Fruit fly (Drosophila melanogaster): ENCODE data around the gene Ubr3.

The Ubr3 gene

dm6 chrX:7909482-7909881 is 26.2 kb upstream of the Ubr3 start (continued):
- TF ChIP-seq CG6854 (GFP tag; optimal IDR thresholded peaks at IDR 0.05), result no peak
- TF ChIP-seq CG7745 (tag; optimal IDR thresholded peaks at IDR 0.05), result no peak
- TF ChIP-seq toy (GFP tag; IDR thresholded peaks at IDR 0.05), result no peak
- TF ChIP-seq Xbp1 (GFP tag; optimal IDR thresholded peaks at IDR 0.05), result peak; percentile 9
- no peak for TF ChIP-seq sqz (GFP tag; optimal IDR thresholded peaks at IDR 0.05)
- TF ChIP-seq kay (GFP tag; optimal IDR thresholded peaks at IDR 0.05), result no peak
- no peak for TF ChIP-seq Ets97D (GFP tag; optimal IDR thresholded peaks at IDR 0.05)
- no peak for TF ChIP-seq CG17612 (GFP tag; IDR thresholded peaks at IDR 0.05)
- no peak for TF ChIP-seq ewg (GFP tag; optimal IDR thresholded peaks at IDR 0.05)
- TF ChIP-seq CG4404 (GFP tag; IDR thresholded peaks at IDR 0.05), result no peak
- 0 out of 2 replicates have a peak, but pooled peaks have one; percentile 23 for TF ChIP-seq sob (GFP tag; IDR thresholded peaks at IDR 0.05)
- no peak for TF ChIP-seq Opbp (GFP tag; IDR thresholded peaks at IDR 0.05; ENCODE audit: partially characterized antibody)
- TF ChIP-seq CG3163 (GFP tag; optimal IDR thresholded peaks at IDR 0.05), result no peak
- peak; percentile 51; the same call in 1 of the 2 replicates for TF ChIP-seq Ada2b (GFP tag; IDR thresholded peaks at IDR 0.05)
- peak; percentile 30 for TF ChIP-seq phol (tag; optimal IDR thresholded peaks at IDR 0.05)
- no peak for TF ChIP-seq CG18476 (GFP tag; optimal IDR thresholded peaks at IDR 0.05)
- TF ChIP-seq CG3065 (GFP tag; optimal IDR thresholded peaks at IDR 0.05), result no peak
- TF ChIP-seq Neu2 (GFP tag; optimal IDR thresholded peaks at IDR 0.05; ENCODE audit: borderline replicate concordance), result no peak
- peak; percentile 34; the same call in 1 of the 2 replicates for TF ChIP-seq E2f1 (GFP tag; IDR thresholded peaks at IDR 0.05)
- TF ChIP-seq br (optimal IDR thresholded peaks at IDR 0.05), result no peak
- peak; percentile 51; the same call in 1 of the 2 replicates for TF ChIP-seq CG32532 (GFP tag; IDR thresholded peaks at IDR 0.05)
- peak; percentile 57 for TF ChIP-seq slbo (GFP tag; IDR thresholded peaks at IDR 0.05)
- no peak for TF ChIP-seq pho (GFP tag; optimal IDR thresholded peaks at IDR 0.05)
- TF ChIP-seq CG1647 (GFP tag; optimal IDR thresholded peaks at IDR 0.05), result no peak
- peak in 1 of 2 experiments; percentile 3 for TF ChIP-seq Hr78 (GFP tag; optimal IDR thresholded peaks at IDR 0.05)
- peak; percentile 17; the same call in 1 of the 2 replicates for TF ChIP-seq sisA (GFP tag; IDR thresholded peaks at IDR 0.05)
- 0 out of 2 replicates have a peak, but pooled peaks have one; percentile 33 for TF ChIP-seq lmd (GFP tag; IDR thresholded peaks at IDR 0.05)
- no peak for TF ChIP-seq Atf-2 (GFP tag; optimal IDR thresholded peaks at IDR 0.05)
- no peak for TF ChIP-seq CG13624 (GFP tag; optimal IDR thresholded peaks at IDR 0.05)
- TF ChIP-seq crol (GFP tag; IDR thresholded peaks at IDR 0.05), result no peak
- TF ChIP-seq GATAe (GFP tag; conservative IDR thresholded peaks at IDR 0.05), result peak; percentile 49
- TF ChIP-seq ERR (GFP tag; optimal IDR thresholded peaks at IDR 0.05), result no peak
- TF ChIP-seq CG4360 (GFP tag; IDR thresholded peaks at IDR 0.05), result no peak
- TF ChIP-seq vvl (GFP tag; IDR thresholded peaks at IDR 0.05), result peak; percentile 24; the same call in 1 of the 2 replicates
- TF ChIP-seq CG12236 (GFP tag; optimal IDR thresholded peaks at IDR 0.05), result no peak
- TF ChIP-seq corto (GFP tag; optimal IDR thresholded peaks at IDR 0.05), result no peak
- TF ChIP-seq gsb (GFP tag; IDR thresholded peaks at IDR 0.05), result no peak
- no peak for TF ChIP-seq CG4617 (GFP tag; optimal IDR thresholded peaks at IDR 0.05; ENCODE audit: borderline replicate concordance)
- TF ChIP-seq CG3281 (GFP tag; optimal IDR thresholded peaks at IDR 0.05), result peak; percentile 14
- no peak for TF ChIP-seq az2 (GFP tag; optimal IDR thresholded peaks at IDR 0.05)
- no peak for TF ChIP-seq Dip2 (GFP tag; IDR thresholded peaks at IDR 0.05)
- TF ChIP-seq CG2120 (GFP tag; optimal IDR thresholded peaks at IDR 0.05), result peak; percentile 49
- TF ChIP-seq gt (GFP tag; IDR thresholded peaks at IDR 0.05), result no peak
- no peak for TF ChIP-seq Hmr (GFP tag; optimal IDR thresholded peaks at IDR 0.05)
- no peak for TF ChIP-seq cas (GFP tag; IDR thresholded peaks at IDR 0.05)
- TF ChIP-seq CG2202 (tag; optimal IDR thresholded peaks at IDR 0.05), result no peak
- TF ChIP-seq CG10209 (GFP tag; optimal IDR thresholded peaks at IDR 0.05), result no peak
- no peak for TF ChIP-seq bowl (GFP tag; IDR thresholded peaks at IDR 0.05)
- TF ChIP-seq CG11247 (GFP tag; IDR thresholded peaks at IDR 0.05), result no peak
- peak; percentile 23 for TF ChIP-seq CG18262 (tag; optimal IDR thresholded peaks at IDR 0.05)
- TF ChIP-seq crp (GFP tag; optimal IDR thresholded peaks at IDR 0.05), result no peak
- no peak for TF ChIP-seq Hey (tag; optimal IDR thresholded peaks at IDR 0.05)

Data from whole organism, embryonic.